Fruit fly (Drosophila melanogaster) whole organism, larva: Measurements from ENCODE around the gene CG8539.

Experiments used
- noc ChIP-seq: fragments of 200-800 bp; sonication (Bioruptor generic); optimal IDR thresholded peaks from 3 replicates; lab custom pipeline; 2019; ENCODE audit warnings: missing biosample characterization, mild to moderate bottlenecking, missing genetic modification characterization, moderate library complexity

CG8539 gene

dm6 chr3L:7518351-7519102, 19.9 kb upstream of the CG8539 start, which contains the start of gene ltl:
TSS of gene ltl (plus strand) at chr3L:7518997.
- no peak for TF ChIP-seq noc

- peak; percentile 4 for TF ChIP-seq noc
These were observed 12.1 kb upstream of the CG8539 start, which contains the start of gene CG7546 for dm6 chr3L:7510414-7511384. TSS of gene CG7546 (plus strand) at chr3L:7510986.

- no peak for TF ChIP-seq noc
These were observed 7.5 kb upstream of the CG8539 start, which contains the start of gene CG7548 for dm6 chr3L:7506117-7506516. TSS of gene CG7548 (minus strand) at chr3L:7506217.

- no peak for TF ChIP-seq noc
These were observed 2.5 kb downstream of the CG8539 start, which contains the start of gene Cyp4d8 for dm6 chr3L:7496097-7496496. TSS of gene Cyp4d8 (minus strand) at chr3L:7496197.

- TF ChIP-seq noc, result no peak
These were observed 7.1 kb downstream of the CG8539 start, which contains the start of gene Cyp316a1 for dm6 chr3L:7491564-7491963. TSS of gene Cyp316a1 (plus strand) at chr3L:7491864.

- no peak for TF ChIP-seq noc
These were observed 13.0 kb downstream of the CG8539 start, which contains the start of gene mthl6 for dm6 chr3L:7485667-7486066. TSS of gene mthl6 (plus strand) at chr3L:7485967.

dm6 chr3L:7475270-7475669, 23.4 kb downstream of the CG8539 start, which contains the start of gene CG43292:
TSS of gene CG43292 (plus strand) at chr3L:7475570.
- no peak for TF ChIP-seq noc

- no peak for TF ChIP-seq noc
These were observed 27.4 kb downstream of the CG8539 start, which contains the start of gene CG8541 for dm6 chr3L:7471259-7471658. TSS of gene CG8541 (plus strand) at chr3L:7471559.

- no peak for TF ChIP-seq noc
These were observed 28.4 kb downstream of the CG8539 start, which contains the start of gene CG8543 for dm6 chr3L:7470202-7470601. TSS of gene CG8543 (minus strand) at chr3L:7470302.

dm6 chr3L:7465209-7465608, 33.4 kb downstream of the CG8539 start, which contains the start of the genes CG42660, CG42661 and Tsp66A:
TSS of gene CG42660 (plus strand) at chr3L:7465509.
TSS of gene CG42661 (plus strand) at chr3L:7465509.
TSS of gene Tsp66A (plus strand) at chr3L:7465509.
- no peak for TF ChIP-seq noc

dm6 chr3L:7455849-7456248, 42.8 kb downstream of the CG8539 start, which contains the start of gene ppk26:
TSS of gene ppk26 (plus strand) at chr3L:7456149.
- no peak for TF ChIP-seq noc

- TF ChIP-seq noc, result no peak
These were observed 48.1 kb downstream of the CG8539 start, which contains the start of gene CG33278 for dm6 chr3L:7450553-7450952. TSS of gene CG33278 (plus strand) at chr3L:7450853.

- no peak for TF ChIP-seq noc
These were observed 49.5 kb downstream of the CG8539 start for dm6 chr3L:7449097-7449496.
